Worm (Caenorhabditis elegans) whole organism, late embryonic: ENCODE results near the gene wago-5.

Experiments used
- C08G9.2 ChIP-seq: sonication (generic microtip); optimal IDR thresholded peaks from 2 replicates; lab custom pipeline; 2016; ENCODE audit warnings: mild to moderate bottlenecking, missing genetic modification characterization, moderate library complexity, missing compliant biosample characterization
- C38D4.7 ChIP-seq: fragments of 200-800 bp; sonication (Bioruptor generic); optimal IDR thresholded peaks from 2 replicates; lab custom pipeline; 2018; ENCODE audit warnings: mild to moderate bottlenecking, missing genetic modification characterization, moderate library complexity, missing compliant biosample characterization
- K09A11.1 ChIP-seq: sonication (generic microtip); optimal IDR thresholded peaks from 2 replicates; lab custom pipeline; 2017; ENCODE audit warnings: antibody characterized with exemption, mild to moderate bottlenecking, missing genetic modification characterization, missing compliant biosample characterization; ENCODE audit not compliant: insufficient read depth
- ahr-1 ChIP-seq: sonication (generic microtip); optimal IDR thresholded peaks from 2 replicates; lab custom pipeline; 2016; ENCODE audit warnings: missing genetic modification characterization, missing compliant biosample characterization
- ceh-14 ChIP-seq: sonication (generic microtip); optimal IDR thresholded peaks from 2 replicates; lab custom pipeline; 2016; ENCODE audit warnings: missing genotype, missing genetic modification characterization, missing compliant biosample characterization
- ceh-18 ChIP-seq: sonication (generic microtip); optimal IDR thresholded peaks from 2 replicates; lab custom pipeline; 2016; ENCODE audit warnings: missing genetic modification characterization, missing compliant biosample characterization
- ceh-19 ChIP-seq: fragments of 200-800 bp; sonication (Bioruptor generic); optimal IDR thresholded peaks from 2 replicates; lab custom pipeline; 2018; ENCODE audit warnings: mild to moderate bottlenecking, missing genetic modification characterization, missing compliant biosample characterization
- ceh-2 ChIP-seq: sonication (generic microtip); optimal IDR thresholded peaks from 2 replicates; lab custom pipeline; 2016; ENCODE audit warnings: missing genotype, missing genetic modification characterization, missing compliant biosample characterization
- ceh-24 ChIP-seq: sonication (generic microtip); optimal IDR thresholded peaks from 2 replicates; lab custom pipeline; 2016; ENCODE audit warnings: mild to moderate bottlenecking, missing genetic modification characterization, missing compliant biosample characterization
- ceh-31 ChIP-seq: sonication (generic microtip); optimal IDR thresholded peaks from 2 replicates; lab custom pipeline; 2016; ENCODE audit warnings: missing genetic modification characterization, missing compliant biosample characterization
- ceh-34 ChIP-seq: sonication (generic microtip); optimal IDR thresholded peaks from 2 replicates; lab custom pipeline; 2016; ENCODE audit warnings: mild to moderate bottlenecking, missing genetic modification characterization, missing compliant biosample characterization
- ceh-45 ChIP-seq: fragments of 200-800 bp; sonication (Bioruptor generic); IDR thresholded peaks from 2 replicates; pipeline ENCODE4 v1.3.6; 2022; ENCODE audit warnings: missing genetic modification reagents, missing genetic modification characterization, missing compliant biosample characterization
- ceh-6 ChIP-seq: fragments of 200-800 bp; sonication (Bioruptor generic); optimal IDR thresholded peaks from 2 replicates; lab custom pipeline; 2018; ENCODE audit warnings: mild to moderate bottlenecking, missing genetic modification characterization, missing compliant biosample characterization
- ceh-9 ChIP-seq: sonication (generic microtip); optimal IDR thresholded peaks from 2 replicates; lab custom pipeline; 2016; ENCODE audit warnings: mild to moderate bottlenecking, missing genetic modification characterization, inconsistent platforms, missing compliant biosample characterization
- dve-1 ChIP-seq: sonication (generic microtip); optimal IDR thresholded peaks from 2 replicates; lab custom pipeline; 2017; ENCODE audit warnings: antibody characterized with exemption, mild to moderate bottlenecking, missing genetic modification characterization, missing compliant biosample characterization
- elt-2 ChIP-seq: sonication (generic microtip); optimal IDR thresholded peaks from 2 replicates; lab custom pipeline; 2016; ENCODE audit warnings: missing genetic modification reagents, missing genetic modification characterization, missing compliant biosample characterization
- ets-4 ChIP-seq: sonication (generic microtip); optimal IDR thresholded peaks from 2 replicates; lab custom pipeline; 2016; ENCODE audit warnings: missing genetic modification characterization, missing compliant biosample characterization
- eyg-1 ChIP-seq: sonication (generic microtip); optimal IDR thresholded peaks from 2 replicates; lab custom pipeline; 2016; ENCODE audit warnings: missing genotype, missing genetic modification characterization, missing compliant biosample characterization
- fkh-10 ChIP-seq: fragments of 150-350 bp; optimal IDR thresholded peaks from 2 replicates; lab custom pipeline; 2014; ENCODE audit warnings: missing biosample characterization, missing genetic modification reagents, missing genetic modification characterization
- fkh-6 ChIP-seq: sonication (generic microtip); optimal IDR thresholded peaks from 2 replicates; lab custom pipeline; 2016; ENCODE audit warnings: missing genetic modification characterization, missing compliant biosample characterization
- hlh-15 ChIP-seq: sonication (generic microtip); optimal IDR thresholded peaks from 2 replicates; lab custom pipeline; 2016; ENCODE audit warnings: missing genetic modification characterization, missing compliant biosample characterization
- hlh-30 ChIP-seq: sonication (generic microtip); optimal IDR thresholded peaks from 2 replicates; lab custom pipeline; 2017; ENCODE audit warnings: antibody characterized with exemption, missing genetic modification characterization, missing compliant biosample characterization; ENCODE audit not compliant: insufficient read depth
- hlh-6 ChIP-seq: sonication (generic microtip); optimal IDR thresholded peaks from 2 replicates; lab custom pipeline; 2016; ENCODE audit warnings: missing genotype, missing genetic modification characterization, missing compliant biosample characterization
- hlh-8 ChIP-seq: sonication (generic microtip); optimal IDR thresholded peaks from 2 replicates; lab custom pipeline; 2016; ENCODE audit warnings: missing genotype, missing genetic modification characterization, missing compliant biosample characterization
- lim-6 ChIP-seq: sonication (generic microtip); optimal IDR thresholded peaks from 2 replicates; lab custom pipeline; 2016; ENCODE audit warnings: missing genetic modification characterization, missing compliant biosample characterization
- madf-2 ChIP-seq: sonication (generic microtip); optimal IDR thresholded peaks from 2 replicates; lab custom pipeline; 2017; ENCODE audit warnings: missing genetic modification characterization, missing compliant biosample characterization
- mec-3 ChIP-seq: sonication (generic microtip); optimal IDR thresholded peaks from 2 replicates; lab custom pipeline; 2016; ENCODE audit warnings: borderline replicate concordance, missing genetic modification characterization, missing compliant biosample characterization
- npax-4 ChIP-seq: sonication (generic microtip); optimal IDR thresholded peaks from 2 replicates; lab custom pipeline; 2016; ENCODE audit warnings: missing genetic modification characterization, missing compliant biosample characterization
- odd-2 ChIP-seq: sonication (generic microtip); optimal IDR thresholded peaks from 2 replicates; lab custom pipeline; 2017; ENCODE audit warnings: antibody characterized with exemption, mild to moderate bottlenecking, missing genetic modification characterization, missing compliant biosample characterization
- pag-3 ChIP-seq: sonication (generic microtip); optimal IDR thresholded peaks from 2 replicates; lab custom pipeline; 2016; ENCODE audit warnings: missing compliant biosample characterization, missing genetic modification characterization, borderline replicate concordance
- pat-9 ChIP-seq: fragments of 200-800 bp; sonication (Bioruptor generic); optimal IDR thresholded peaks from 2 replicates; lab custom pipeline; 2018; ENCODE audit warnings: mild to moderate bottlenecking, missing genetic modification characterization, moderate library complexity, missing compliant biosample characterization
- rnt-1 ChIP-seq: sonication (generic microtip); optimal IDR thresholded peaks from 2 replicates; lab custom pipeline; 2016; ENCODE audit warnings: missing genetic modification characterization, missing compliant biosample characterization
- sdc-2 ChIP-seq: sonication (generic microtip); optimal IDR thresholded peaks from 2 replicates; lab custom pipeline; 2016; ENCODE audit warnings: missing genotype, missing genetic modification characterization, missing compliant biosample characterization
- sox-4 ChIP-seq: sonication (generic microtip); optimal IDR thresholded peaks from 2 replicates; lab custom pipeline; 2017; ENCODE audit warnings: mild to moderate bottlenecking, missing genetic modification characterization, inconsistent platforms, missing compliant biosample characterization
- ttx-3 ChIP-seq: sonication (generic microtip); optimal IDR thresholded peaks from 2 replicates; lab custom pipeline; 2016; ENCODE audit warnings: missing genetic modification reagents, missing genetic modification characterization, missing compliant biosample characterization
- unc-42 ChIP-seq: sonication (generic microtip); optimal IDR thresholded peaks from 2 replicates; lab custom pipeline; 2016; ENCODE audit warnings: missing genotype, missing genetic modification characterization, missing compliant biosample characterization
- unc-55 ChIP-seq: sonication (generic microtip); optimal IDR thresholded peaks from 2 replicates; lab custom pipeline; 2017; ENCODE audit warnings: missing biosample characterization, missing genetic modification reagents, missing genetic modification characterization
- unc-86 ChIP-seq: sonication (generic microtip); optimal IDR thresholded peaks from 2 replicates; lab custom pipeline; 2016; ENCODE audit warnings: missing genetic modification characterization, missing compliant biosample characterization

wago-5 gene

DNA sequence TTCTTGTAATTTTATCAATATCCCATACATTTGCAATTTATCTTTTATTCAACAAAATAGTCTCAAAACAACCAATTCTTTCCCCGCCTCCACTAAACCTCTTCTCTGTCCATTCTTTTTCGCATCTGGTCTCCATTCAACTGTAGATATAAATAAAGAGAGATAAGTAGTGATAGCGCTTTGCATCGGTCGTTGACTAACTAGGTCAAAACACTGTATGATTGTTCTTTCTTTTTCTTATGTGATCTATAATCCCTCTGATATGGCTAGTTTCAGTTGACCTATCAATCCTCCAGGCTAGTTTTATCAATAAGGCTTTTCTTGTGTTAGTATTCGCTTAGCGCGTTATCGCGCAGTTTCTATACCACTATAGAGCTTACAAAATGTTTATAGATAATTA, 38.0 kb upstream of the wago-5 start:
- TF ChIP-seq fkh-6 (tag; lab: Kevin White, UChicago) (no peak), ceh-34 (tag; lab: Kevin White, UChicago) (no peak), K09A11.1 (no peak), hlh-30 (tag; lab: Kevin White, UChicago) (no peak), sox-4 (tag; lab: Kevin White, UChicago) (no peak), unc-55 (GFP tag; lab: Kevin White, UChicago) (no peak), ceh-19 (no peak)
- TF ChIP-seq, all 69 proteins: peak for 0

DNA sequence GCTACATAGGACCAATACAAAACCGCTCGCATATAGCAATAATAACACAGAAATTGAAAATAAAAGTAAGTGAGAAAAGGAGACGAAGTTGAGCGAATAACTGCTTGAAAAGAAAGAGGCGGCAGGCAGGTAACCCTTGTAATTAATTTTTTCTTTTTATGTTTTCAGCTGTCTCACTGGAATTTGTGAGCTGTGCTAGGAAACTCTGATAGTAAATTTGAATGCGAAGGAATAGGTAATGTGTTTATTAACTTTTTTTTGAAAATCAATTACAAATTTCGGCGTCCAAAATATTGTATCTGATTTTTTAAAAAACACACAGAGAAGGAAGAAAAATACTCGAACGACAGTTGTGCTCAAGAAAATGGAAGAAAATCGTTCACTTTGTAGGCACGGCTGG, 36.7 kb upstream of the wago-5 start, which contains the start of gene H41C03.2:
TSS of gene H41C03.2 (minus strand) at position 101 of the 400 bp plus-strand sequence.
- TF ChIP-seq unc-42 (no peak), ceh-24 (tag; lab: Kevin White, UChicago) (no peak), ceh-31 (tag; lab: Kevin White, UChicago) (no peak), hlh-6 (tag; lab: Kevin White, UChicago) (no peak), ceh-34 (tag; lab: Kevin White, UChicago) (no peak), unc-86 (tag; lab: Kevin White, UChicago) (no peak), ceh-18 (tag; lab: Kevin White, UChicago) (no peak), ceh-14 (tag; lab: Kevin White, UChicago) (no peak), odd-2 (tag; lab: Kevin White, UChicago) (no peak), hlh-8 (tag; lab: Kevin White, UChicago) (no peak), elt-2 (tag; lab: Kevin White, UChicago) (no peak), ceh-45 (GFP tag; lab: Robert Waterston, UW) (no peak), fkh-10 (GFP tag; lab: Kevin White, UChicago) (no peak), eyg-1 (no peak), pat-9 (tag; lab: Kevin White, UChicago) (no peak), dve-1 (tag; lab: Kevin White, UChicago) (no peak), C08G9.2 (tag; lab: Kevin White, UChicago) (no peak), C38D4.7 (GFP tag; lab: Kevin White, UChicago) (no peak), lim-6 (tag; lab: Kevin White, UChicago) (no peak)
- TF ChIP-seq, all 69 proteins: peak for 0

DNA sequence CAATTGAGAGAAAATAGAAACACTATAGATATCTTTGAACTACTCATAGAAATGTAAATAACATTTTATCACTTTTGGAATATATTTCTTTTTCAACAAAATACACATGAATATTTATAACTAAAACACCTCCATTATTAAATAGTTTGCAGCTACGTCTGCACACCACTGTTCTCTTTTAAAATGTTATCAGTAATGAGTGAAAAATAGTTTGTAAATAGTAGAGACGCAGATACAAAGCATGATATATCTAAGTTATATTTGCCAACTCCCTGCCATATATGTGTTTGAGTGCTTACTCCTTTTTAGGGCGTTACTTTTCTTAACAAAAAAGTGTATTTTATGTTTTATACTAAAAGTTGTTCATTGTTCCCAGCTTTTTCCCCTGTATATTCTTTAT, 30.9 kb upstream of the wago-5 start:
- TF ChIP-seq elt-2 (tag; lab: Kevin White, UChicago) (peak; percentile 58), eyg-1 (no peak), mec-3 (tag; lab: Kevin White, UChicago) (no peak), unc-86 (tag; lab: Kevin White, UChicago) (no peak), hlh-30 (tag; lab: Kevin White, UChicago) (no peak), npax-4 (tag; lab: Kevin White, UChicago) (no peak), ceh-2 (no peak), madf-2 (tag; lab: Kevin White, UChicago) (no peak)
- TF ChIP-seq, all 69 proteins: peak for 1

DNA sequence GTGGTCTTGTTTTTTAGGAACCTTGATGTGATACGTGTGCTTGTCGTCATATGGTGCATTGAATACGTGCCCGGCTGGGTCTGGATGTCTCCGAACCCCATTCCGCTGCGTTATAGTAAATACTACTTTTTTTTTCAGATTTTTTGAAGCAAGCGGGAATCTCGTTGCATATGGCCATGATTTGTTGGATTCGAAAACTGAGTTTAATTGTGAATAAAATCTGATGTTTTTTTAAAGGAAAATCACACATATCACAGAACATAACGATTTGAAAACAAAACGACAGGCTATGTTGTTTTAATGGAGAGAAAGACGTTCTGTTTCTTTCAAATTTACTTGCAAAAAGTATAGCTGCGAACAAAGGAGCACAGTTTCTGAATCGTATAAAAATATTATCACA, 30.2 kb upstream of the wago-5 start, which contains the start of the genes ZK1248.17 and H41C03.3:
TSS of gene ZK1248.17 (minus strand) at position 101 of the 400 bp plus-strand sequence.
TSS of gene H41C03.3 (plus strand) at position 337 of the 400 bp plus-strand sequence.
- no peak for TF ChIP-seq elt-2 (tag; lab: Kevin White, UChicago)
- no peak for TF ChIP-seq ceh-6 (GFP tag; lab: Kevin White, UChicago)
- no peak for TF ChIP-seq ceh-34 (tag; lab: Kevin White, UChicago)
- TF ChIP-seq K09A11.1 = no peak
- TF ChIP-seq ceh-9 = no peak
- no peak for TF ChIP-seq ceh-24 (tag; lab: Kevin White, UChicago)
- TF ChIP-seq ahr-1 (tag; lab: Kevin White, UChicago) = no peak
- TF ChIP-seq hlh-15 (tag; lab: Kevin White, UChicago) = no peak
- no peak for TF ChIP-seq ttx-3
- TF ChIP-seq ets-4 (tag; lab: Kevin White, UChicago) = no peak
- TF ChIP-seq dve-1 (tag; lab: Kevin White, UChicago) = no peak
- TF ChIP-seq rnt-1 (tag; lab: Kevin White, UChicago) = no peak
- TF ChIP-seq sdc-2 (tag; lab: Kevin White, UChicago) = no peak
- TF ChIP-seq pag-3 (tag; lab: Kevin White, UChicago) = no peak
- TF ChIP-seq, all 69 proteins: peak for 0
